Worm (Caenorhabditis elegans) whole organism, young adult: ENCODE results near the gene fbxa-72.
A peak's percentile ranks its signal among the peaks of the same experiment; 100 is the strongest.

Experiments used
- F23B12.7 ChIP-seq: sonication (generic microtip); optimal IDR thresholded peaks from 2 replicates; lab custom pipeline; 2017; ENCODE audit warnings: missing genetic modification characterization, mild to moderate bottlenecking, missing compliant biosample characterization, antibody characterized with exemption, moderate library complexity; ENCODE audit not compliant: insufficient read depth
- Y56A3A.18 ChIP-seq: fragments of 200-800 bp; sonication (Bioruptor generic); IDR thresholded peaks from 2 replicates; pipeline ENCODE4 v1.3.6; 2022; ENCODE audit warnings: missing genetic modification reagents, missing genetic modification characterization, missing compliant biosample characterization
- attf-5 ChIP-seq: fragments of 200-800 bp; sonication (Bioruptor generic); optimal IDR thresholded peaks from 2 replicates; lab custom pipeline; 2018; ENCODE audit warnings: mild to moderate bottlenecking, missing genetic modification characterization, missing compliant biosample characterization
- die-1 ChIP-seq: sonication (generic microtip); optimal IDR thresholded peaks from 2 replicates; lab custom pipeline; 2016; ENCODE audit warnings: missing genotype, mild to moderate bottlenecking, missing genetic modification characterization, missing compliant biosample characterization
- hlh-26 ChIP-seq: fragments of 200-800 bp; sonication (Bioruptor generic); conservative IDR thresholded peaks from 2 replicates; pipeline ENCODE4 v1.3.6; 2022; ENCODE audit warnings: missing genetic modification reagents, missing genetic modification characterization, missing compliant biosample characterization
- lin-54 ChIP-seq: fragments of 200-800 bp; sonication (Bioruptor generic); optimal IDR thresholded peaks from 2 replicates; lab custom pipeline; 2018; ENCODE audit warnings: mild to moderate bottlenecking, missing genetic modification characterization, missing compliant biosample characterization
- madf-8 ChIP-seq: fragments of 200-800 bp; sonication (Bioruptor generic); conservative IDR thresholded peaks from 2 replicates; pipeline ENCODE4 v1.3.6; 2022; ENCODE audit warnings: missing genetic modification reagents, missing genetic modification characterization, missing compliant biosample characterization
- nhr-120 ChIP-seq: fragments of 200-800 bp; sonication (Bioruptor generic); IDR thresholded peaks from 2 replicates; pipeline ENCODE4 v1.3.6; 2022; ENCODE audit warnings: missing genetic modification characterization, missing compliant biosample characterization
- nhr-80 ChIP-seq: sonication (generic microtip); optimal IDR thresholded peaks from 2 replicates; lab custom pipeline; 2016; ENCODE audit warnings: missing genetic modification characterization, missing compliant biosample characterization
- snpc-4 ChIP-seq, 5 experiments: fragments of 150-350 bp in 1 of 5; sonication (generic microtip) in 4 of 5; optimal IDR thresholded peaks; 2 replicates each; lab custom pipeline; 2014 to 2018; ENCODE audit warnings: missing genetic modification characterization in 5 of 5, missing biosample characterization in 3 of 5, antibody characterized with exemption in 2 of 5, mild to moderate bottlenecking in 2 of 5, missing compliant biosample characterization in 2 of 5, missing genotype in 2 of 5, moderate library complexity in 2 of 5, missing genetic modification reagents in 1 of 5
- zim-3 ChIP-seq: sonication (generic microtip); optimal IDR thresholded peaks from 2 replicates; lab custom pipeline; 2017; ENCODE audit warnings: mild to moderate bottlenecking, missing genetic modification characterization, moderate library complexity, missing compliant biosample characterization

ce11 chrV:667459-667858, 9.1 kb downstream of the fbxa-72 start, which contains the start of gene nhr-180:
- no peak for TF ChIP-seq Y56A3A.18 (GFP tag; lab: Robert Waterston, UW)
- no peak for TF ChIP-seq nhr-120 (GFP tag; lab: Robert Waterston, UW)
- TF ChIP-seq madf-8 (GFP tag; lab: Robert Waterston, UW), result no peak
- TF ChIP-seq F23B12.7, result no peak
- no peak for TF ChIP-seq die-1
- peak; percentile 58 for TF ChIP-seq nhr-80 (tag; lab: Kevin White, UChicago)
- no peak for TF ChIP-seq zim-3
- TF ChIP-seq hlh-26, result no peak
- no peak for TF ChIP-seq lin-54
- no peak for TF ChIP-seq snpc-4 (GFP tag; optimal IDR thresholded peaks at IDR 0.05; lab: Kevin White, UChicago)
- TF ChIP-seq snpc-4 (tag; optimal IDR thresholded peaks at IDR 0.05; lab: Kevin White, UChicago), result no peak
- TF ChIP-seq attf-5 (GFP tag; lab: Kevin White, UChicago), result peak; percentile 23
